Worm (Caenorhabditis elegans) whole organism, midembryonic: ENCODE measurements around the gene tor-2.
A peak's percentile ranks its signal among the peaks of the same experiment; 100 is the strongest.

ENCODE experiments used
- T22C8.4 ChIP-seq: fragments of 200-800 bp; sonication (Bioruptor generic); IDR thresholded peaks from 2 replicates; pipeline ENCODE4 v1.3.6; 2022; ENCODE audit warnings: missing genetic modification characterization, missing compliant biosample characterization
- cog-1 ChIP-seq: sonication (generic microtip); optimal IDR thresholded peaks from 2 replicates; lab custom pipeline; 2016; ENCODE audit warnings: missing genetic modification characterization, missing compliant biosample characterization
- flt-1 ChIP-seq: fragments of 200-800 bp; sonication (Bioruptor generic); IDR thresholded peaks from 2 replicates; pipeline ENCODE4 v1.3.6; 2022; ENCODE audit warnings: missing genetic modification characterization, missing compliant biosample characterization
- klf-2 ChIP-seq: fragments of 200-800 bp; sonication (Bioruptor generic); conservative IDR thresholded peaks from 2 replicates; pipeline ENCODE4 v1.3.6; 2022; ENCODE audit warnings: missing genetic modification reagents, missing genetic modification characterization, missing compliant biosample characterization
- med-1 ChIP-seq: sonication (generic microtip); optimal IDR thresholded peaks from 2 replicates; lab custom pipeline; 2017; ENCODE audit warnings: missing genetic modification characterization, mild to moderate bottlenecking, missing compliant biosample characterization, antibody characterized with exemption, missing genetic modification reagents; ENCODE audit not compliant: insufficient read depth
- ref-1 ChIP-seq: fragments of 200-800 bp; sonication (Bioruptor generic); conservative IDR thresholded peaks from 2 replicates; pipeline ENCODE4 v1.3.6; 2022; ENCODE audit warnings: missing genetic modification reagents, missing genetic modification characterization, missing compliant biosample characterization
- tab-1 ChIP-seq: fragments of 200-800 bp; sonication (Bioruptor generic); IDR thresholded peaks from 2 replicates; pipeline ENCODE4 v1.3.6; 2022; ENCODE audit warnings: missing genetic modification characterization, missing compliant biosample characterization
- ztf-23 ChIP-seq: fragments of 200-800 bp; sonication (Bioruptor generic); IDR thresholded peaks from 2 replicates; pipeline ENCODE4 v1.3.6; 2022; ENCODE audit warnings: missing genetic modification reagents, missing genetic modification characterization, missing compliant biosample characterization
- ztf-29 ChIP-seq: fragments of 200-800 bp; sonication (Bioruptor generic); IDR thresholded peaks from 2 replicates; pipeline ENCODE4 v1.3.6; 2022; ENCODE audit warnings: missing genetic modification reagents, missing genetic modification characterization, missing compliant biosample characterization

tor-2 gene

DNA sequence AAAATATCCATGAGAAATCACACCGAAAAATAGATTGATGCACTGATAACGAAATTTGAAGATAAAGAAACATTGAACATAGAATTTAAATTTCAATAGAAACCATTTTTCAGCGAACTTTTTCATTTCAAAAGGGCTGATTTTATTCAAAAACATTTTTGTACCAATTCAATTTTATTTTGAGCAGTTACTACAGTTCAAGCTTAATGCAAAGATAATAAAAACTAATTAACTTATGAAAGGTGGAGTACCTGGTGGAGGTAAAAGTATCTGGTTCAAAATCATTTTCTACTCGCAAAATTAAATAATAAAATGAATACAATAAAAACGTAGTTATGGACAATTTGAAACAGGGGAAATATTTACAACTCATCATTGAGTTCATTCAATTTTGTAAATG lies at the start of gene tor-2:
TSS of gene tor-2 (minus strand) at position 101 of the 400 bp plus-strand sequence.
- no peak for TF ChIP-seq ref-1 (GFP tag; lab: Robert Waterston, UW)

DNA sequence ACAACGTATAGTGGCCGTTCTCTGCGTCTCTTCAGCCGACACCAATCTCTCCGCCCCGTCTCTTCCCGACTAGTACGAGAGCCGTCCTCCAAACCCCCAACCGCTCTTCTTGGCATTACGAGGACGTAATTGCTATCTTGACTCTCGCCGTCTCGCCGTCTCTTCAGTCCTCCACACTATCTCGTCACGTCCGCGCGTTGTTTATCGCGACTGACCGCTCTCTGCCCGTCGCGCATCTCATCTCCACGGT lies 49.5 kb upstream of the tor-2 start:
- TF ChIP-seq ztf-23 (GFP tag; lab: Robert Waterston, UW) (no peak), ref-1 (GFP tag; lab: Robert Waterston, UW) (no peak)

- TF ChIP-seq ref-1 (GFP tag; lab: Robert Waterston, UW) (no peak), ztf-23 (GFP tag; lab: Robert Waterston, UW) (peak; percentile 75), klf-2 (GFP tag; lab: Robert Waterston, UW) (no peak), cog-1 (tag; lab: Kevin White, UChicago) (peak; percentile 96), T22C8.4 (0 out of 2 replicates have a peak, but pooled peaks have one; percentile 32), med-1 (GFP tag; lab: Kevin White, UChicago) (no peak), flt-1 (GFP tag; lab: Robert Waterston, UW) (peak; percentile 64; the same call in 1 of the 2 replicates), tab-1 (GFP tag; lab: Robert Waterston, UW) (no peak), ztf-29 (GFP tag; lab: Robert Waterston, UW) (peak; percentile 53; the same call in 1 of the 2 replicates)
Measured at ce11 chrIV:14032620-14033501, 48.9 kb upstream of the tor-2 start.

- TF ChIP-seq T22C8.4 (no peak), ztf-23 (GFP tag; lab: Robert Waterston, UW) (no peak), klf-2 (GFP tag; lab: Robert Waterston, UW) (no peak), tab-1 (GFP tag; lab: Robert Waterston, UW) (no peak), ref-1 (GFP tag; lab: Robert Waterston, UW) (no peak), cog-1 (tag; lab: Kevin White, UChicago) (no peak), flt-1 (GFP tag; lab: Robert Waterston, UW) (no peak), ztf-29 (GFP tag; lab: Robert Waterston, UW) (no peak), med-1 (GFP tag; lab: Kevin White, UChicago) (no peak)
Measured at ce11 chrIV:14019883-14020282, 35.9 kb upstream of the tor-2 start, which contains the start of the genes irld-56 and irld-55. TSS of gene irld-56 (minus strand) at chrIV:14019983. TSS of gene irld-55 (plus strand) at chrIV:14020198.

ce11 chrIV:14015844-14016243 lies 31.9 kb upstream of the tor-2 start, which contains the start of gene srw-63:
TSS of gene srw-63 (minus strand) at chrIV:14015944.
- no peak for TF ChIP-seq ztf-29 (GFP tag; lab: Robert Waterston, UW)
- TF ChIP-seq ref-1 (GFP tag; lab: Robert Waterston, UW), result no peak

ce11 chrIV:14013692-14014091 lies 29.8 kb upstream of the tor-2 start:
- no peak for TF ChIP-seq klf-2 (GFP tag; lab: Robert Waterston, UW)
- no peak for TF ChIP-seq cog-1 (tag; lab: Kevin White, UChicago)
- peak; percentile 50 for TF ChIP-seq med-1 (GFP tag; lab: Kevin White, UChicago)
- 0 out of 2 replicates have a peak, but pooled peaks have one; percentile 42 for TF ChIP-seq T22C8.4
- no peak; the same call in 1 of the 2 replicates for TF ChIP-seq ref-1 (GFP tag; lab: Robert Waterston, UW)
- TF ChIP-seq flt-1 (GFP tag; lab: Robert Waterston, UW), result no peak; the same call in none of the 2 replicates
- peak; percentile 57 for TF ChIP-seq ztf-29 (GFP tag; lab: Robert Waterston, UW)
- TF ChIP-seq tab-1 (GFP tag; lab: Robert Waterston, UW), result no peak

DNA sequence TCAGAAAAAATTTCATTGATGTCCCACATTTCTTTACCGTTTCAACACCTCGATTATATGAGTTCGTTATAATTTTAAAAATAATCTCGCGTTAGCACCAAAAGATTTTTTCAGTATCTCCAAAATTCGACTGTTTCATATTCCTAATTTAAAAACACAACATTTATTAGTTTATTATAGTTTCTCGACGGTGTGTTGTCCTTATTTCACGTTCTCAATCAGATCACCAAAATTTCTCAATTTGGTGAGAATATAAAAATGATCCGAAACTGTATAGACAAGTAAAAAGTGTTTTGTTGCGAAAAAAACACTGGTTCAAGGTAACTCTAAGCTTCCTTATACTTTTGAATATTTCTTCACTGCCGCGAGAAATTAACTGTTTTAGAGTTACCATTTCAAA lies 24.8 kb upstream of the tor-2 start:
- no peak for TF ChIP-seq ztf-29 (GFP tag; lab: Robert Waterston, UW)
- TF ChIP-seq flt-1 (GFP tag; lab: Robert Waterston, UW), result no peak
- no peak for TF ChIP-seq ref-1 (GFP tag; lab: Robert Waterston, UW)
- no peak for TF ChIP-seq klf-2 (GFP tag; lab: Robert Waterston, UW)
- TF ChIP-seq tab-1 (GFP tag; lab: Robert Waterston, UW), result no peak
- no peak for TF ChIP-seq med-1 (GFP tag; lab: Kevin White, UChicago)
- no peak for TF ChIP-seq cog-1 (tag; lab: Kevin White, UChicago)
- no peak for TF ChIP-seq T22C8.4
- no peak for TF ChIP-seq ztf-23 (GFP tag; lab: Robert Waterston, UW)

DNA sequence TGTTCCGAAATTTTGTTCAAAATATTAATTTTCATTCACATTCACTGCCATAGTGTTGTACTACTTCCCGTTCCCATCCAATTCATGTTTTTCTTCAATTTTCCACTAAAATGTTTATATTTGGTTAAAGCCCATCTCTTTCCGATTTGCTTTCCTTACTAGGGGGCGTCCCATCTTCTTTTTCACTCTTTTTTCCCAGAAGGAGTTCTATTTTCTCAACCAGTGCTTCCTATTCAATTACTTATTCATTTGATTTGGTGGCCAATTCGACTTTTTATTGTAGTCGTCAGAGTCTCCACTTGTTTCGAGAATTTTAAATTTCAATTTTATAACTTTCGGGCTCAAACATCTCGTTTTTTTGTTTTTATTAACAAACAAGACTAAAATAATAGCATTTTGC lies 17.8 kb upstream of the tor-2 start:
- no peak for TF ChIP-seq ztf-29 (GFP tag; lab: Robert Waterston, UW)

DNA sequence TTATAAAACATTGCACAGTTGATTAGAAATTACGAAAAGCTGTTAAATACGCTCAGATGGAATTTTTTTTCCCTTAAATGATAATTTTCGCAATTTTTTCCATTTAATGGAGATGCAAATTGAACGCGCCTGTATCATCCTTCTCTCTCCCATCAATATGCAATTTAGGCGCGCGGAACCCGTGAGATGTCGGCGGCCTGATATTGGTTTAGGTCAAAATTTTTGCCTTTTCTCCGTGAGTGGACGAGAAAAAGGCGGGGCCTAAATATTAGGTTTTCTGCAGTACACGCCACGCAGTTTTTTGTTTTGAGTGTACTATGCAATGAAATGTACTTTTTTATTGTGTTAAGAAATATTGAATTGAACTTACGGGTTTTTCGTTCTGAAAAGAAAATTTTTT lies 5.9 kb upstream of the tor-2 start:
- no peak for TF ChIP-seq ztf-23 (GFP tag; lab: Robert Waterston, UW)
- no peak for TF ChIP-seq ref-1 (GFP tag; lab: Robert Waterston, UW)
- no peak for TF ChIP-seq cog-1 (tag; lab: Kevin White, UChicago)

- TF ChIP-seq ztf-23 (GFP tag; lab: Robert Waterston, UW) (no peak), cog-1 (tag; lab: Kevin White, UChicago) (no peak), ref-1 (GFP tag; lab: Robert Waterston, UW) (no peak)
Measured at ce11 chrIV:13988781-13989180, 4.8 kb upstream of the tor-2 start, which contains the start of gene egl-23. TSS of gene egl-23 (plus strand) at chrIV:13989081.
